Worm (Caenorhabditis elegans): ENCODE measurements around the gene T22E5.1.

Gene T22E5.1

ce11 chrX:6433688-6434087, 21.0 kb downstream of the T22E5.1 start, which contains the start of gene K10C2.2:
Gene K10C2.2 (minus strand): TSS chrX:6433788.
- TF ChIP-seq aly-1 (tag; optimal IDR thresholded peaks at IDR 0.05) (no peak), scrt-1 (GFP tag; IDR thresholded peaks at IDR 0.05) (no peak), hnd-1 (tag; optimal IDR thresholded peaks at IDR 0.05) (no peak), pes-1 (GFP tag; IDR thresholded peaks at IDR 0.05) (no peak), ets-7 (tag; optimal IDR thresholded peaks at IDR 0.05) (no peak), tra-4 (tag; optimal IDR thresholded peaks at IDR 0.05) (no peak), sea-1 (GFP tag; conservative IDR thresholded peaks at IDR 0.05) (no peak), flt-1 (GFP tag; IDR thresholded peaks at IDR 0.05) (no peak), ama-1 (optimal IDR thresholded peaks at IDR 0.05) (no peak), hmbx-1 (tag; optimal IDR thresholded peaks at IDR 0.05) (no peak), ceh-13 (GFP tag; optimal IDR thresholded peaks at IDR 0.05) (no peak), tbx-37 (GFP tag; conservative IDR thresholded peaks at IDR 0.05) (no peak), hmg-4 (GFP tag; optimal IDR thresholded peaks at IDR 0.05) (no peak), F13C5.2 (tag; optimal IDR thresholded peaks at IDR 0.05) (no peak)

DNA sequence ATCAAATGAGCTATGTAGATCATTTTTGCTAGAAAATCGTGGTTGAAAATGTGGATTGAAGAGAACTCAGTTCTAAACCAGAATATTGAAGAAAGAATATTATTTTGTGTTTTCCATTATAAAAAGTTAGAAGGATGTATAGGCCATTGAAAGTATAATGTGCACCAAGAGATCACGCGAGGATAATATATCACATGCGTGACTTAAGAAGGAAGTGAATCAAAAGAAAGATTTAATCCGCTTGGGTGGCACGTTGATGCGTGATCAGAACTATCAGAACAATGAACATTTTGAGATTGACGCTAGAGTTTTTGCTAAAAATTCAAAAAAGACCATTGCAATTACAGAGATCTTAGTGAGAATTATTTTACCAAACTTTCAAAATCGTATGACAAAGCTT, 23.1 kb downstream of the T22E5.1 start:
- TF ChIP-seq B0310.2 (tag; optimal IDR thresholded peaks at IDR 0.05) (no peak), ceh-13 (GFP tag; optimal IDR thresholded peaks at IDR 0.05) (no peak), F13C5.2 (tag; optimal IDR thresholded peaks at IDR 0.05) (no peak), ceh-36 (tag; optimal IDR thresholded peaks at IDR 0.05) (no peak), pes-1 (GFP tag; IDR thresholded peaks at IDR 0.05) (no peak), hnd-1 (tag; optimal IDR thresholded peaks at IDR 0.05) (no peak), flt-1 (GFP tag; IDR thresholded peaks at IDR 0.05) (no peak), tbx-37 (GFP tag; conservative IDR thresholded peaks at IDR 0.05) (no peak), hmg-4 (GFP tag; optimal IDR thresholded peaks at IDR 0.05) (no peak), tbx-11 (GFP tag; IDR thresholded peaks at IDR 0.05) (no peak)

DNA sequence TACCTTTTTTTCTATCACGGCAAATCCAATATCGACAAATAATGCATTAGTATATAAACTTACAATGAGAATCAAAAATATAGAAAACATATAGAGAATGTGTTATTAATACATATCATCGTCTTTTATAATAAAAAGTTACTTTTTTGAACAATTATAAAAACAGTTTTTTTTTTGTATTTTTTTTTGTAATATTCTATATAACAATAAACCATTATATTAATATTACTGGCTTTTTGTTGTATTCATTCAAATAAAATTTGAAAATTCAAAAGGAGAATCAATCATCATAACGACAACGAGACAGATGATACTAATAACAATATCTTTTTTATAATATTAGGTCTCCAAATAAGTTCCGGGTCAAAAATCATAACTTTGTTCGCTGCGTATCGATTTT, 24.9 kb downstream of the T22E5.1 start, which contains the start of gene K10C2.8:
TSS of gene K10C2.8 (minus strand) at position 101 of the 400 bp plus-strand sequence.
- TF ChIP-seq F13C5.2 (tag; optimal IDR thresholded peaks at IDR 0.05) (no peak), tbx-11 (GFP tag; IDR thresholded peaks at IDR 0.05) (no peak), ama-1 (optimal IDR thresholded peaks at IDR 0.05) (no peak), aly-1 (tag; optimal IDR thresholded peaks at IDR 0.05) (no peak), tra-4 (tag; optimal IDR thresholded peaks at IDR 0.05) (no peak), ets-7 (tag; optimal IDR thresholded peaks at IDR 0.05) (no peak), hmbx-1 (tag; optimal IDR thresholded peaks at IDR 0.05) (no peak)

DNA sequence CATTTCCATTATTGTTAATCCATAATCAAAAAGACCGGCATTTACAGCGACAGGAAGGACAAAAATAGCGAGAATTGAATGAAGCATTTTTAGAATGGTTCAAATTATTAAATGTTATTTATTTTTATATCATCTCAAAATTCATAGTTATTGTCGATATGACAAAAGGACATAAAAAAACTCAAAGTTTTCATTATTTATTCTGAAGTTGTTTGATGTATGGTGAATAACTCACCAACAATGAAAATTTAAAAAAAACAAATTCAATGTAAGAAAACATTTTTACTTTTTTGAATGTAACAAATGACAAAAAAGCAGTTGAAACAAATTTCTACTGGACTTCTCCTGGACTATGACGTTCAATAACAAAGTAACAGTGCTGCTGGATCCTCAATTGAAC, 27.8 kb downstream of the T22E5.1 start, which contains the start of gene K10C2.14:
TSS of gene K10C2.14 (minus strand) at position 101 of the 400 bp plus-strand sequence.
- TF ChIP-seq F13C5.2 (tag; optimal IDR thresholded peaks at IDR 0.05) = no peak
- no peak for TF ChIP-seq scrt-1 (GFP tag; IDR thresholded peaks at IDR 0.05)
- no peak for TF ChIP-seq tbx-37 (GFP tag; conservative IDR thresholded peaks at IDR 0.05)
- no peak for TF ChIP-seq ceh-36 (tag; optimal IDR thresholded peaks at IDR 0.05)
- no peak for TF ChIP-seq flt-1 (GFP tag; IDR thresholded peaks at IDR 0.05)
- no peak for TF ChIP-seq sea-1 (GFP tag; conservative IDR thresholded peaks at IDR 0.05)
- no peak for TF ChIP-seq B0310.2 (tag; optimal IDR thresholded peaks at IDR 0.05)
- TF ChIP-seq ceh-13 (GFP tag; optimal IDR thresholded peaks at IDR 0.05) = no peak
- TF ChIP-seq tra-4 (tag; optimal IDR thresholded peaks at IDR 0.05) = no peak
- no peak for TF ChIP-seq tbx-11 (GFP tag; IDR thresholded peaks at IDR 0.05)
- no peak for TF ChIP-seq aly-1 (tag; optimal IDR thresholded peaks at IDR 0.05)
- TF ChIP-seq hmbx-1 (tag; optimal IDR thresholded peaks at IDR 0.05) = no peak
- TF ChIP-seq hmg-4 (GFP tag; optimal IDR thresholded peaks at IDR 0.05) = no peak
- TF ChIP-seq ama-1 (optimal IDR thresholded peaks at IDR 0.05) = no peak
- no peak for TF ChIP-seq ets-7 (tag; optimal IDR thresholded peaks at IDR 0.05)
- no peak for TF ChIP-seq hnd-1 (tag; optimal IDR thresholded peaks at IDR 0.05)

- TF ChIP-seq F13C5.2 (tag; optimal IDR thresholded peaks at IDR 0.05) = no peak
- TF ChIP-seq flt-1 (GFP tag; IDR thresholded peaks at IDR 0.05) = no peak
- TF ChIP-seq ama-1 (optimal IDR thresholded peaks at IDR 0.05) = no peak
- TF ChIP-seq sea-1 (GFP tag; conservative IDR thresholded peaks at IDR 0.05) = no peak
- no peak for TF ChIP-seq tra-4 (tag; optimal IDR thresholded peaks at IDR 0.05)
- no peak for TF ChIP-seq hmg-4 (GFP tag; optimal IDR thresholded peaks at IDR 0.05)
- TF ChIP-seq B0310.2 (tag; optimal IDR thresholded peaks at IDR 0.05) = no peak
These were observed 30.7 kb downstream of the T22E5.1 start, which contains the start of gene K10C2.7 for ce11 chrX:6443373-6443772. Gene K10C2.7 (minus strand): TSS chrX:6443473.

ce11 chrX:6445239-6445638, 32.6 kb downstream of the T22E5.1 start:
- TF ChIP-seq ceh-36 (tag; optimal IDR thresholded peaks at IDR 0.05) (no peak), tra-4 (tag; optimal IDR thresholded peaks at IDR 0.05) (no peak), hmbx-1 (tag; optimal IDR thresholded peaks at IDR 0.05) (no peak), ama-1 (optimal IDR thresholded peaks at IDR 0.05) (no peak)

DNA sequence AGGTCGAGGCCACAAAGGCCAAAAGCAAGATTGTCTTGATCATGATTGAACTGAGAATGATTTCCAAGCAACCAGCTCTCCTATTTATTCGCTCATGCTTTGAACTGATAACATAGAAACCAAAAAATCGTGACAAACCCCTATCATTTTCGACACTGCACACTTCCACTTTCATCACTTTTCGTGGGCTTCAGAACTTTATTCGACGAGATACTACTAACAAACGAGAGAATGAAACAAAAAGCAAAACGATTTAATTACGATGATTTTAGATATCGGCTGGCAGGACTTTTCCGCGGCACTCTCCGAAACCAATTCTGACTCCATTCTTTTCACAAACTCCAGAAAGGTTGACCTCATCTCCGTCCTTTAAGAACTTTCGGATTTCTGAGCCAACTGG, 33.9 kb downstream of the T22E5.1 start, which contains the start of gene asp-14:
TSS of gene asp-14 (minus strand) at position 101 of the 400 bp plus-strand sequence.
- TF ChIP-seq ceh-36 (tag; optimal IDR thresholded peaks at IDR 0.05) (no peak), hmg-4 (GFP tag; optimal IDR thresholded peaks at IDR 0.05) (no peak), flt-1 (GFP tag; IDR thresholded peaks at IDR 0.05) (no peak), F13C5.2 (tag; optimal IDR thresholded peaks at IDR 0.05) (no peak), tbx-11 (GFP tag; IDR thresholded peaks at IDR 0.05) (no peak), ama-1 (optimal IDR thresholded peaks at IDR 0.05) (no peak), hnd-1 (tag; optimal IDR thresholded peaks at IDR 0.05) (no peak), hmbx-1 (tag; optimal IDR thresholded peaks at IDR 0.05) (no peak), scrt-1 (GFP tag; IDR thresholded peaks at IDR 0.05) (no peak), ceh-13 (GFP tag; optimal IDR thresholded peaks at IDR 0.05) (no peak), ets-7 (tag; optimal IDR thresholded peaks at IDR 0.05) (no peak), sea-1 (GFP tag; conservative IDR thresholded peaks at IDR 0.05) (no peak), pes-1 (GFP tag; IDR thresholded peaks at IDR 0.05) (no peak), B0310.2 (tag; optimal IDR thresholded peaks at IDR 0.05) (no peak), tbx-37 (GFP tag; conservative IDR thresholded peaks at IDR 0.05) (no peak), tra-4 (tag; optimal IDR thresholded peaks at IDR 0.05) (no peak), aly-1 (tag; optimal IDR thresholded peaks at IDR 0.05) (no peak)

All from whole organism, early embryonic.